Fruit fly (Drosophila melanogaster) whole organism, pupa: ENCODE results near the gene TrpRS.

Source experiments
- CG10348 ChIP-seq: fragments of 200-800 bp; sonication (Bioruptor generic); IDR thresholded peaks from 2 replicates; pipeline ENCODE4 v1.3.6; 2022; ENCODE audit warnings: missing biosample characterization, missing genetic modification characterization
- CG12605 ChIP-seq: fragments of 200-800 bp; sonication (Bioruptor generic); IDR thresholded peaks from 2 replicates; pipeline ENCODE4 v1.3.6; 2022; ENCODE audit warnings: missing biosample characterization, missing genetic modification characterization
- CG13204 ChIP-seq: fragments of 200-800 bp; sonication (Bioruptor generic); optimal IDR thresholded peaks from 2 replicates; lab custom pipeline; 2018; ENCODE audit warnings: missing biosample characterization, mild to moderate bottlenecking, missing genetic modification characterization, moderate library complexity
- CG14655 ChIP-seq: fragments of 200-800 bp; sonication (Bioruptor generic); optimal IDR thresholded peaks from 3 replicates; lab custom pipeline; 2017; ENCODE audit warnings: mild to moderate bottlenecking, missing biosample characterization, missing genetic modification reagents, missing genetic modification characterization
- CG15710 ChIP-seq: fragments of 200-800 bp; sonication (Bioruptor generic); optimal IDR thresholded peaks from 2 replicates; lab custom pipeline; 2018; ENCODE audit warnings: missing biosample characterization, mild to moderate bottlenecking, missing genetic modification characterization, moderate library complexity
- CG17806 ChIP-seq: fragments of 200-800 bp; sonication (Bioruptor generic); optimal IDR thresholded peaks from 2 replicates; lab custom pipeline; 2018; ENCODE audit warnings: missing biosample characterization, mild to moderate bottlenecking, missing genetic modification characterization, moderate library complexity
- CG32121 ChIP-seq: fragments of 200-800 bp; sonication (Bioruptor generic); IDR thresholded peaks from 2 replicates; pipeline ENCODE4 v1.3.6; 2022; ENCODE audit warnings: missing biosample characterization, missing genetic modification characterization
- CG34367 ChIP-seq: fragments of 200-800 bp; sonication (Bioruptor generic); optimal IDR thresholded peaks from 2 replicates; lab custom pipeline; 2018; ENCODE audit warnings: missing biosample characterization, mild to moderate bottlenecking, missing genetic modification characterization
- CG4496 ChIP-seq: fragments of 200-800 bp; sonication (Bioruptor generic); IDR thresholded peaks from 3 replicates; pipeline ENCODE4 v1.3.6; 2022; ENCODE audit warnings: missing biosample characterization, missing genetic modification characterization
- CG8159 ChIP-seq: fragments of 200-800 bp; sonication (Bioruptor generic); optimal IDR thresholded peaks from 3 replicates; lab custom pipeline; 2018; ENCODE audit warnings: missing biosample characterization, mild to moderate bottlenecking, missing genetic modification characterization, moderate library complexity
- CG8301 ChIP-seq: fragments of 200-800 bp; sonication (Bioruptor generic); optimal IDR thresholded peaks from 2 replicates; lab custom pipeline; 2018; ENCODE audit warnings: missing biosample characterization, mild to moderate bottlenecking, missing genetic modification characterization
- CG9948 ChIP-seq: fragments of 200-800 bp; sonication (Bioruptor generic); optimal IDR thresholded peaks from 2 replicates; lab custom pipeline; 2018; ENCODE audit warnings: missing biosample characterization, mild to moderate bottlenecking, missing genetic modification characterization, moderate library complexity
- D1 ChIP-seq: fragments of 200-800 bp; sonication (Bioruptor generic); optimal IDR thresholded peaks from 2 replicates; lab custom pipeline; 2018; ENCODE audit warnings: missing biosample characterization, mild to moderate bottlenecking, missing genetic modification characterization, moderate library complexity
- EcR ChIP-seq: fragments of 200-800 bp; sonication (Bioruptor generic); optimal IDR thresholded peaks from 3 replicates; lab custom pipeline; 2019; ENCODE audit warnings: missing biosample characterization, missing genetic modification characterization, mild to moderate bottlenecking, moderate library complexity, missing genetic modification reagents
- Ets98B ChIP-seq: fragments of 200-800 bp; sonication (Bioruptor generic); IDR thresholded peaks from 2 replicates; pipeline ENCODE4 v1.3.6; 2022; ENCODE audit warnings: missing biosample characterization, missing genetic modification characterization
- Pif1A ChIP-seq: fragments of 200-800 bp; sonication (Bioruptor generic); optimal IDR thresholded peaks from 3 replicates; lab custom pipeline; 2016; ENCODE audit warnings: missing biosample characterization, missing genetic modification characterization
- Pif1B ChIP-seq: fragments of 200-800 bp; sonication (Bioruptor generic); optimal IDR thresholded peaks from 3 replicates; lab custom pipeline; 2016; ENCODE audit warnings: missing biosample characterization, missing genetic modification characterization
- Snoo ChIP-seq: fragments of 200-800 bp; sonication (Bioruptor generic); optimal IDR thresholded peaks from 3 replicates; lab custom pipeline; 2017; ENCODE audit warnings: missing biosample characterization, mild to moderate bottlenecking, missing genetic modification characterization, inconsistent platforms
- fd96Ca ChIP-seq: fragments of 200-800 bp; sonication (Bioruptor generic); IDR thresholded peaks from 3 replicates; pipeline ENCODE4 v1.3.6; 2022; ENCODE audit warnings: missing biosample characterization, missing genetic modification characterization
- gl ChIP-seq: fragments of 200-800 bp; sonication (Bioruptor generic); optimal IDR thresholded peaks from 2 replicates; lab custom pipeline; 2018; ENCODE audit warnings: missing biosample characterization, mild to moderate bottlenecking, missing genetic modification characterization
- rn ChIP-seq: fragments of 200-800 bp; sonication (Bioruptor generic); IDR thresholded peaks from 2 replicates; pipeline ENCODE4 v1.3.6; 2022; ENCODE audit warnings: missing biosample characterization, missing genetic modification characterization

TrpRS gene

dm6 chr3R:9249025-9249735, 17.5 kb downstream of the TrpRS start:
- TF ChIP-seq D1 (tag; lab: Kevin White, UChicago) (no peak), CG32121 (no peak), CG4496 (no peak), fd96Ca (GFP tag; lab: Robert Waterston, UW) (no peak), CG10348 (no peak), CG15710 (peak; percentile 38), CG8301 (tag; lab: Kevin White, UChicago) (peak; percentile 61), Ets98B (GFP tag; lab: Robert Waterston, UW) (no peak), EcR (GFP tag; lab: Kevin White, UChicago) (peak; percentile 90), CG17806 (tag; lab: Kevin White, UChicago) (peak; percentile 11), rn (GFP tag; lab: Robert Waterston, UW) (no peak), CG14655 (GFP tag; lab: Kevin White, UChicago) (peak; percentile 58), Pif1B (no peak), CG8159 (tag; lab: Kevin White, UChicago) (peak; percentile 56), CG34367 (tag; lab: Kevin White, UChicago) (no peak), CG12605 (no peak), Pif1A (no peak), CG13204 (GFP tag; lab: Kevin White, UChicago) (no peak), Snoo (tag; lab: Kevin White, UChicago) (peak; percentile 36), gl (tag; lab: Kevin White, UChicago) (no peak), CG9948 (no peak)

- TF ChIP-seq fd96Ca (GFP tag; lab: Robert Waterston, UW) (no peak), Ets98B (GFP tag; lab: Robert Waterston, UW) (peak; percentile 77), rn (GFP tag; lab: Robert Waterston, UW) (no peak), CG8301 (tag; lab: Kevin White, UChicago) (peak; percentile 90), CG8159 (tag; lab: Kevin White, UChicago) (peak; percentile 80), D1 (tag; lab: Kevin White, UChicago) (peak; percentile 94), CG10348 (no peak), CG32121 (0 out of 2 replicates have a peak, but pooled peaks have one; percentile 31), EcR (GFP tag; lab: Kevin White, UChicago) (peak; percentile 36), CG17806 (tag; lab: Kevin White, UChicago) (peak; percentile 81), CG14655 (GFP tag; lab: Kevin White, UChicago) (peak; percentile 90), Pif1B (peak; percentile 69), CG12605 (peak; percentile 81), Snoo (tag; lab: Kevin White, UChicago) (peak; percentile 81), CG13204 (GFP tag; lab: Kevin White, UChicago) (peak; percentile 29), CG34367 (tag; lab: Kevin White, UChicago) (peak; percentile 67), Pif1A (peak; percentile 87), CG4496 (peak; percentile 68), CG15710 (peak; percentile 71), gl (tag; lab: Kevin White, UChicago) (peak; percentile 50), CG9948 (peak; percentile 72)
These were observed 19.7 kb downstream of the TrpRS start for dm6 chr3R:9246879-9247621.

- TF ChIP-seq fd96Ca (GFP tag; lab: Robert Waterston, UW) (no peak), CG8159 (tag; lab: Kevin White, UChicago) (no peak), CG10348 (no peak), CG34367 (tag; lab: Kevin White, UChicago) (no peak), Pif1A (no peak), CG32121 (no peak), gl (tag; lab: Kevin White, UChicago) (no peak), Snoo (tag; lab: Kevin White, UChicago) (no peak), CG17806 (tag; lab: Kevin White, UChicago) (no peak), rn (GFP tag; lab: Robert Waterston, UW) (no peak), D1 (tag; lab: Kevin White, UChicago) (no peak), CG14655 (GFP tag; lab: Kevin White, UChicago) (no peak), CG9948 (no peak), CG4496 (no peak), Pif1B (no peak), CG12605 (no peak), Ets98B (GFP tag; lab: Robert Waterston, UW) (no peak), CG13204 (GFP tag; lab: Kevin White, UChicago) (no peak)
These were observed 20.3 kb downstream of the TrpRS start, which contains the start of gene CG8420 for dm6 chr3R:9246366-9246765. Gene CG8420, plus strand, starts transcription at chr3R:9246649.

- TF ChIP-seq CG4496: peak; percentile 80
- peak; percentile 69 for TF ChIP-seq CG17806 (tag; lab: Kevin White, UChicago)
- TF ChIP-seq CG13204 (GFP tag; lab: Kevin White, UChicago): no peak
- TF ChIP-seq CG9948: peak; percentile 55
- peak; percentile 16; the same call in 1 of the 2 replicates for TF ChIP-seq CG12605
- TF ChIP-seq Pif1A: peak; percentile 35
- peak; percentile 76 for TF ChIP-seq CG32121
- peak; percentile 57 for TF ChIP-seq CG8301 (tag; lab: Kevin White, UChicago)
- TF ChIP-seq CG14655 (GFP tag; lab: Kevin White, UChicago): peak; percentile 43
- TF ChIP-seq Ets98B (GFP tag; lab: Robert Waterston, UW): peak; percentile 73
- peak; percentile 24 for TF ChIP-seq gl (tag; lab: Kevin White, UChicago)
- no peak for TF ChIP-seq rn (GFP tag; lab: Robert Waterston, UW)
- no peak for TF ChIP-seq fd96Ca (GFP tag; lab: Robert Waterston, UW)
- TF ChIP-seq Pif1B: peak; percentile 35
- peak; percentile 89 for TF ChIP-seq D1 (tag; lab: Kevin White, UChicago)
- TF ChIP-seq CG8159 (tag; lab: Kevin White, UChicago): peak; percentile 79
- peak; percentile 48 for TF ChIP-seq EcR (GFP tag; lab: Kevin White, UChicago)
- peak; percentile 51 for TF ChIP-seq Snoo (tag; lab: Kevin White, UChicago)
- TF ChIP-seq CG15710: peak; percentile 65
- peak; percentile 33 for TF ChIP-seq CG34367 (tag; lab: Kevin White, UChicago)
- TF ChIP-seq CG10348: no peak
These were observed 21.0 kb downstream of the TrpRS start, which contains the start of gene Vps15 for dm6 chr3R:9245576-9246200. Gene Vps15, minus strand, starts transcription at chr3R:9245869.
